Worm (Caenorhabditis elegans) whole organism, L2 larva: ENCODE results near the gene srd-70.

ENCODE experiments used
- R02D3.7 ChIP-seq: fragments of 150-350 bp; optimal IDR thresholded peaks from 2 replicates; lab custom pipeline; 2014; ENCODE audit warnings: missing biosample characterization, missing genetic modification characterization
- elt-1 ChIP-seq: fragments of 150-350 bp; optimal IDR thresholded peaks from 2 replicates; lab custom pipeline; 2014; ENCODE audit warnings: missing biosample characterization, missing genetic modification characterization
- fos-1 ChIP-seq: fragments of 150-350 bp; optimal IDR thresholded peaks from 2 replicates; lab custom pipeline; 2014; ENCODE audit warnings: missing biosample characterization, missing genetic modification characterization
- mdl-1 ChIP-seq, 2 experiments: fragments of 150-350 bp in 1 of 2; sonication (generic microtip) in 1 of 2; optimal IDR thresholded peaks; 2 replicates each; lab custom pipeline; 2017; ENCODE audit warnings: missing biosample characterization in 2 of 2, missing genetic modification characterization in 2 of 2
- nhr-11 ChIP-seq: fragments of 150-350 bp; optimal IDR thresholded peaks from 2 replicates; lab custom pipeline; 2014; ENCODE audit warnings: missing biosample characterization, missing genetic modification characterization
- nhr-12 ChIP-seq: fragments of 150-350 bp; optimal IDR thresholded peaks from 2 replicates; lab custom pipeline; 2014; ENCODE audit warnings: missing biosample characterization, missing genetic modification characterization
- skn-1 ChIP-seq: sonication (generic microtip); optimal IDR thresholded peaks from 2 replicates; lab custom pipeline; 2017; ENCODE audit warnings: missing biosample characterization, missing genetic modification characterization
- unc-39 ChIP-seq: fragments of 150-350 bp; optimal IDR thresholded peaks from 2 replicates; lab custom pipeline; 2014; ENCODE audit warnings: missing biosample characterization, missing genetic modification characterization
- zag-1 ChIP-seq: fragments of 150-350 bp; optimal IDR thresholded peaks from 2 replicates; lab custom pipeline; 2014; ENCODE audit warnings: missing biosample characterization, missing genetic modification characterization
- ztf-11 ChIP-seq: sonication (generic microtip); optimal IDR thresholded peaks from 2 replicates; lab custom pipeline; 2017; ENCODE audit warnings: missing biosample characterization, missing genetic modification characterization

DNA sequence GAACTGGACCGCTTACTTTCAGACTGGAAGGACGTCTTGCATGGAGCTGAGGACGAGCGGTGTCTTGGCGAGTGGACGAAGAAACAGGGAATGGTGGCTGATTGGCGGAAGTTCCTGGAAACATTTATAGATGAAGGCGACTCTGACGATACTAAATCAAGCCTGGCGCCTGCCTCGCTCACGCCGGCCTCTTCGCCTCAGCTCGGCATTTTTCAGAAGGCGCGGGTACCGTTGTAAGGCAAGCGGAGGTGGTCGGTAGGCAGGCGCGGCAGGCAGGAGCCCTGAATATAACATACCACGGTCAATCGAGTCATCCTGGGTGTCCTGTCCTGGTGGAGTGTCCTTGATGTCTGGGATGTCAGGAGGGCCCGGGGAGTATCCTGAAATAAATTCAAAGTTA is 8.0 kb upstream of the srd-70 start:
- TF ChIP-seq nhr-11 (tag; lab: Kevin White, UChicago) (no peak), elt-1 (tag; lab: Kevin White, UChicago) (no peak), fos-1 (no peak), skn-1 (no peak), nhr-12 (tag; lab: Kevin White, UChicago) (no peak), unc-39 (tag; lab: Kevin White, UChicago) (no peak), ztf-11 (no peak), zag-1 (tag; lab: Kevin White, UChicago) (no peak), R02D3.7 (tag; lab: Kevin White, UChicago) (no peak), mdl-1 (tag; optimal IDR thresholded peaks at IDR 0.05; lab: Kevin White, UChicago) (no peak)
